Worm (Caenorhabditis elegans) whole organism, L4/young adult: Measurements from ENCODE around the gene rmd-1.
A peak's percentile ranks its signal among the peaks of the same experiment; 100 is the strongest.

Experiments used
- W03F9.2 ChIP-seq: fragments of 150-350 bp; optimal IDR thresholded peaks from 2 replicates; lab custom pipeline; 2014; ENCODE audit warnings: missing biosample characterization, missing genetic modification characterization
- dao-5 ChIP-seq: sonication (generic microtip); optimal IDR thresholded peaks from 2 replicates; lab custom pipeline; 2016; ENCODE audit warnings: missing genotype, missing genetic modification characterization, moderate library complexity, missing compliant biosample characterization
- him-1 ChIP-seq: sonication (generic microtip); optimal IDR thresholded peaks from 2 replicates; lab custom pipeline; 2016; ENCODE audit warnings: missing genotype, missing genetic modification reagents, missing genetic modification characterization, missing compliant biosample characterization

Gene rmd-1

DNA sequence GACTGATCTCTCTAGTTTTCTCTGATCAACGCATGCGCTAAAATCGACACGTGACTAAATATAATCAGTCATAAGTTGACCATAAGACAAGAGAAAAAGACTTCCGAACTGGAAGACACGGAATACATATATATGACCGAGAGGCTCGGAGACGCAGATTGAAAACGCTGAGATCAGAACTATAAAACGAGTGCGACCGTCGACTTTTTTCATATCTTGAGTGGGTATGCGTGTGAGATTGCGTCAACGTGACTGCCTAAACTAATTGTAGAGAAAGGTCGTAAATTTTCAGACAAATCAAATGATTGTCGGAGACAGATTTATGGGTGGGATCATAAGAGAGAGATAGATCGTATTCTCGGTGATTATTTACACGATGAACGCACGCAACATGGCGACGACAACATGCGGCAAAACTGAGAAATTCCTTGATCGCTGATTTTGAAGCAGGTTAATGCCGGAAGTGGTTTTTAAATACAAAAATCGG, 48.7 kb downstream of the rmd-1 start:
- no peak for TF ChIP-seq W03F9.2 (tag; lab: Kevin White, UChicago)
- no peak for TF ChIP-seq him-1
- no peak for TF ChIP-seq dao-5 (tag; lab: Kevin White, UChicago)

DNA sequence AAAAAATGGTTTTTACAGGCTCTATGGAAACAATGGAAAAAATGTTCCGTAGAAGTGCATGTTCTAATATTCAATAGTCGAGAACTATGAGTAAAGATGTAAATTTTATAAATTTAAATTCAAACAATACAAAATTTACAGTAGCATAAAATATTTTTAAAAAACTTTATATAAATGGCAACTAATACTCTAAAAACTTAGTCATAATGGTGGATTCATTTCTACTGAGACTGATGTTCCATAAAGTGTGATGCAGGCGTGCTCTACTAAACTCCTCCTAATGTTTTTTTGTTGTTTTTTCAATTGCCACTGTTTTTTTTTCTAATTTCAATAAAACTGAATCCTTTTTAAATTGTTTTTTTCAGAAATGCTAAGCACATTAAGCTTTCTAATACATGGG, 49.3 kb downstream of the rmd-1 start, which contains the start of gene gtap-2:
Gene gtap-2, plus strand, starts transcription at position 366 of the 400 bp plus-strand sequence.
- peak; percentile 56 for TF ChIP-seq W03F9.2 (tag; lab: Kevin White, UChicago)
- no peak for TF ChIP-seq dao-5 (tag; lab: Kevin White, UChicago)
